Worm (Caenorhabditis elegans): Measurements from ENCODE around the gene lips-3.

lips-3 gene

DNA sequence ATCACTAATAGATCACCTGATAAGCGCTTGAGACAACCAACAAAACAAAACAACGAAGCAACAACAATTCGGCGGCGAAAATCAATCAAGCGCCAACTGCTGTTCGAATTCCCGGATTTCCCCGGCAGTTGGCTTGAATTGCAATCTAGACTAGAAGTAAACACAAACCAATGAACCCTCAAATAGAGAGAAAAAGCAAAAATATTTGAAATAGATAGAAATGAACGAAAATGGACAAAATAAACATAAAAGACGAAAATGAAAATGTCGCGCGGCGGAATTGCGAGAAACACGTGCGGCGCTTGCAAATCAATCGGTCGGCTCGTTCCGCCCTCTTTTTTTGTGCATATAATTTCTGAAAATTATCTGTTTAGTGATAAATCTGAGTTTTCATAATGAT lies 47.9 kb upstream of the lips-3 start, which contains the start of gene idhg-1 (continued):
- TF ChIP-seq mxl-2 (GFP tag; conservative IDR thresholded peaks at IDR 0.05) (no peak), Y5F2A.4 (GFP tag; optimal IDR thresholded peaks at IDR 0.05) (no peak), lin-1 (GFP tag; IDR thresholded peaks at IDR 0.05) (0 out of 2 replicates have a peak, but pooled peaks have one; percentile 48), tra-1 (GFP tag; IDR thresholded peaks at IDR 0.05) (no peak), ceh-20 (GFP tag; IDR thresholded peaks at IDR 0.05) (peak; percentile 36; the same call in 1 of the 2 replicates), aha-1 (tag) (peak; percentile 62), mdl-1 (tag; optimal IDR thresholded peaks at IDR 0.05) (no peak), Y48G9A.11 (GFP tag; IDR thresholded peaks at IDR 0.05) (no peak), rbr-2 (tag; optimal IDR thresholded peaks at IDR 0.05) (peak; percentile 63), hif-1 (tag; optimal IDR thresholded peaks at IDR 0.05) (peak in 1 of 2 experiments; percentile 63), lin-15B (tag; optimal IDR thresholded peaks at IDR 0.05) (no peak), D1046.2 (GFP tag; IDR thresholded peaks at IDR 0.05) (no peak), lin-29 (GFP tag; IDR thresholded peaks at IDR 0.05) (no peak), Y75B8A.6 (GFP tag; IDR thresholded peaks at IDR 0.05) (peak; percentile 63; the same call in 1 of the 2 replicates), duxl-1 (tag; optimal IDR thresholded peaks at IDR 0.05; ENCODE audit: poor library complexity) (peak; percentile 70), nhr-6 (tag; optimal IDR thresholded peaks at IDR 0.05) (no peak), spr-3 (GFP tag; optimal IDR thresholded peaks at IDR 0.05) (no peak), mes-2 (tag; optimal IDR thresholded peaks at IDR 0.05; ENCODE audit: poor library complexity, severe bottlenecking) (peak; percentile 95), madf-5 (GFP tag; IDR thresholded peaks at IDR 0.05) (no peak), lin-38 (GFP tag; IDR thresholded peaks at IDR 0.05) (peak; percentile 74), pqm-1 (tag; optimal IDR thresholded peaks at IDR 0.05) (peak; percentile 29), lir-3 (tag; optimal IDR thresholded peaks at IDR 0.05) (no peak), cey-2 (tag; optimal IDR thresholded peaks at IDR 0.05; ENCODE audit: borderline replicate concordance, insufficient read depth) (no peak), unc-62 (GFP tag; optimal IDR thresholded peaks at IDR 0.05 in 1 of 2) (peak in 1 of 2 experiments; percentile 44), unc-62 (tag; optimal IDR thresholded peaks at IDR 0.05) (no peak), ceh-28 (tag; optimal IDR thresholded peaks at IDR 0.05) (no peak), mxl-3 (GFP tag; optimal IDR thresholded peaks at IDR 0.05) (peak; percentile 20), daf-8 (GFP tag; IDR thresholded peaks at IDR 0.05) (no peak), zag-1 (tag; optimal IDR thresholded peaks at IDR 0.05) (no peak), T26A8.4 (GFP tag; IDR thresholded peaks at IDR 0.05) (peak; percentile 76; the same call in 1 of the 2 replicates), arid-1 (GFP tag; conservative IDR thresholded peaks at IDR 0.05) (peak; percentile 81), ctbp-1 (GFP tag; IDR thresholded peaks at IDR 0.05) (no peak), nhr-102 (tag; optimal IDR thresholded peaks at IDR 0.05) (peak; percentile 47), egl-43 (GFP tag; IDR thresholded peaks at IDR 0.05) (peak; percentile 64), daf-19 (GFP tag; conservative IDR thresholded peaks at IDR 0.05) (no peak), ces-1 (GFP tag; optimal IDR thresholded peaks at IDR 0.05) (no peak), nhr-42 (GFP tag; IDR thresholded peaks at IDR 0.05) (no peak), nhr-25 (tag; optimal IDR thresholded peaks at IDR 0.05; ENCODE audit: borderline replicate concordance, insufficient read depth) (no peak), dmd-8 (GFP tag; IDR thresholded peaks at IDR 0.05) (no peak), zfp-3 (GFP tag; conservative IDR thresholded peaks at IDR 0.05) (0 out of 2 replicates have a peak, but pooled peaks have one; percentile 20), hlh-30 (tag; optimal IDR thresholded peaks at IDR 0.05; ENCODE audit: insufficient read depth) (peak; percentile 58), ZK546.5 (tag; optimal IDR thresholded peaks at IDR 0.05) (no peak), saeg-2 (GFP tag; IDR thresholded peaks at IDR 0.05) (peak; percentile 55; the same call in 1 of the 2 replicates), daf-12 (tag; optimal IDR thresholded peaks at IDR 0.05) (no peak), nhr-76 (tag; optimal IDR thresholded peaks at IDR 0.05) (peak; percentile 5), dmd-6 (GFP tag; IDR thresholded peaks at IDR 0.05) (peak; percentile 29), nhr-28 (tag; optimal IDR thresholded peaks at IDR 0.05) (peak; percentile 24), jun-1 (tag; optimal IDR thresholded peaks at IDR 0.05) (no peak), lin-39 (tag; optimal IDR thresholded peaks at IDR 0.05) (no peak), spr-1 (tag; optimal IDR thresholded peaks at IDR 0.05) (no peak)

All from whole organism, L4 larva.